Worm (Caenorhabditis elegans) whole organism, L4 larva: ENCODE measurements around the gene C17C3.9.

Experiments used
- D1046.2 ChIP-seq: fragments of 200-800 bp; sonication (Bioruptor generic); IDR thresholded peaks from 2 replicates; pipeline ENCODE4 v1.3.6; 2022; ENCODE audit warnings: missing genetic modification characterization, missing compliant biosample characterization
- F10B5.3 ChIP-seq: sonication (generic microtip); optimal IDR thresholded peaks from 2 replicates; lab custom pipeline; 2016; ENCODE audit warnings: mild to moderate bottlenecking, missing genetic modification characterization, missing compliant biosample characterization
- F26F4.8 ChIP-seq: fragments of 200-800 bp; sonication (Bioruptor generic); conservative IDR thresholded peaks from 2 replicates; pipeline ENCODE4 v1.3.6; 2022; ENCODE audit warnings: missing genetic modification characterization, missing compliant biosample characterization
- F49E8.2 ChIP-seq: sonication (generic microtip); optimal IDR thresholded peaks from 2 replicates; lab custom pipeline; 2016; ENCODE audit warnings: missing compliant biosample characterization, mild to moderate bottlenecking, missing genetic modification characterization, borderline replicate concordance
- R02D3.7 ChIP-seq: fragments of 150-350 bp; sonication (generic microtip); optimal IDR thresholded peaks from 3 replicates; lab custom pipeline; 2014; ENCODE audit warnings: missing biosample characterization, missing genetic modification characterization
- Y48G9A.11 ChIP-seq: fragments of 200-800 bp; sonication (Bioruptor generic); IDR thresholded peaks from 2 replicates; pipeline ENCODE4 v1.3.6; 2022; ENCODE audit warnings: missing genetic modification reagents, missing genetic modification characterization, missing compliant biosample characterization
- aha-1 ChIP-seq: fragments of 150-350 bp; peaks from one replicate; lab custom pipeline; 2014; ENCODE audit warnings: missing biosample characterization, missing genetic modification characterization
- attf-4 ChIP-seq: sonication (generic microtip); optimal IDR thresholded peaks from 3 replicates; lab custom pipeline; 2017; ENCODE audit warnings: missing biosample characterization, missing genetic modification characterization
- ceh-32 ChIP-seq: sonication (generic microtip); optimal IDR thresholded peaks from 2 replicates; lab custom pipeline; 2016; ENCODE audit warnings: mild to moderate bottlenecking, missing genetic modification characterization, missing compliant biosample characterization; ENCODE audit not compliant: poor library complexity
- ceh-44 ChIP-seq: fragments of 200-800 bp; sonication (Bioruptor generic); IDR thresholded peaks from 2 replicates; pipeline ENCODE4 v1.3.6; 2022; ENCODE audit warnings: missing genetic modification reagents, missing genetic modification characterization, missing compliant biosample characterization
- cey-2 ChIP-seq: sonication (generic microtip); optimal IDR thresholded peaks from 3 replicates; lab custom pipeline; 2017; ENCODE audit warnings: missing genetic modification characterization, mild to moderate bottlenecking, missing compliant biosample characterization, antibody characterized with exemption, borderline replicate concordance; ENCODE audit not compliant: insufficient read depth
- daf-12 ChIP-seq: fragments of 150-350 bp; optimal IDR thresholded peaks from 2 replicates; lab custom pipeline; 2014; ENCODE audit warnings: missing biosample characterization, missing genetic modification reagents, missing genetic modification characterization
- daf-16 ChIP-seq, 3 experiments: sonication (generic microtip); optimal IDR thresholded peaks; 2 replicates each; lab custom pipeline; 2016 to 2017; ENCODE audit warnings: missing genetic modification characterization in 3 of 3, missing genetic modification reagents in 3 of 3, mild to moderate bottlenecking in 2 of 3, missing compliant biosample characterization in 2 of 3, missing biosample characterization in 1 of 3, moderate library complexity in 1 of 3
- daf-19 ChIP-seq: fragments of 200-800 bp; sonication (Bioruptor generic); conservative IDR thresholded peaks from 2 replicates; pipeline ENCODE4 v1.3.6; 2022; ENCODE audit warnings: missing genetic modification characterization, missing compliant biosample characterization
- daf-8 ChIP-seq: fragments of 200-800 bp; sonication (Bioruptor generic); IDR thresholded peaks from 2 replicates; pipeline ENCODE4 v1.3.6; 2022; ENCODE audit warnings: missing genetic modification characterization, missing compliant biosample characterization
- dmd-6 ChIP-seq: fragments of 200-800 bp; sonication (Bioruptor generic); IDR thresholded peaks from 2 replicates; pipeline ENCODE4 v1.3.6; 2022; ENCODE audit warnings: missing genetic modification reagents, missing genetic modification characterization, missing compliant biosample characterization
- dve-1 ChIP-seq: sonication (generic microtip); optimal IDR thresholded peaks from 2 replicates; lab custom pipeline; 2017; ENCODE audit warnings: antibody characterized with exemption, mild to moderate bottlenecking, missing genetic modification characterization, missing compliant biosample characterization; ENCODE audit not compliant: insufficient read depth
- egl-43 ChIP-seq: fragments of 200-800 bp; sonication (Bioruptor generic); IDR thresholded peaks from 2 replicates; pipeline ENCODE4 v1.3.6; 2022; ENCODE audit warnings: missing genetic modification reagents, missing genetic modification characterization, missing compliant biosample characterization
- fos-1 ChIP-seq: fragments of 150-350 bp; optimal IDR thresholded peaks from 2 replicates; lab custom pipeline; 2014; ENCODE audit warnings: missing biosample characterization, missing genetic modification characterization
- gei-8 ChIP-seq: fragments of 200-800 bp; sonication (Bioruptor generic); optimal IDR thresholded peaks from 2 replicates; lab custom pipeline; 2018; ENCODE audit warnings: mild to moderate bottlenecking, missing genetic modification characterization, missing compliant biosample characterization
- hlh-30 ChIP-seq: sonication (generic microtip); optimal IDR thresholded peaks from 2 replicates; lab custom pipeline; 2017; ENCODE audit warnings: antibody characterized with exemption, mild to moderate bottlenecking, missing genetic modification characterization, missing compliant biosample characterization; ENCODE audit not compliant: insufficient read depth
- lin-1 ChIP-seq: fragments of 200-800 bp; sonication (Bioruptor generic); IDR thresholded peaks from 2 replicates; pipeline ENCODE4 v1.3.6; 2022; ENCODE audit warnings: missing genetic modification reagents, missing genetic modification characterization, missing compliant biosample characterization
- lin-13 ChIP-seq: fragments of 150-350 bp; optimal IDR thresholded peaks from 2 replicates; lab custom pipeline; 2014; ENCODE audit warnings: missing biosample characterization, missing genetic modification reagents, missing genetic modification characterization
- madf-5 ChIP-seq, 2 experiments: fragments of 200-800 bp; sonication (Bioruptor generic); IDR thresholded peaks; 2 replicates each; pipeline ENCODE4 v1.3.6; 2022; ENCODE audit warnings: missing compliant biosample characterization in 2 of 2, missing genetic modification characterization in 2 of 2
- mdl-1 ChIP-seq, 2 experiments: fragments of 150-350 bp in 1 of 2; sonication (generic microtip) in 1 of 2; optimal IDR thresholded peaks; 2 replicates each; lab custom pipeline; 2014 to 2017; ENCODE audit warnings: missing biosample characterization in 2 of 2, missing genetic modification characterization in 2 of 2
- mdt-29 ChIP-seq: fragments of 200-800 bp; sonication (Bioruptor generic); IDR thresholded peaks from 2 replicates; pipeline ENCODE4 v1.3.6; 2022; ENCODE audit warnings: missing genetic modification reagents, missing genetic modification characterization, missing compliant biosample characterization
- mxl-2 ChIP-seq: fragments of 200-800 bp; sonication (Bioruptor generic); conservative IDR thresholded peaks from 2 replicates; pipeline ENCODE4 v1.3.6; 2022; ENCODE audit warnings: missing genetic modification reagents, missing genetic modification characterization, missing compliant biosample characterization
- mxl-3 ChIP-seq: fragments of 200-800 bp; sonication (Bioruptor generic); optimal IDR thresholded peaks from 2 replicates; lab custom pipeline; 2018; ENCODE audit warnings: mild to moderate bottlenecking, missing genetic modification characterization, missing compliant biosample characterization
- nhr-10 ChIP-seq: fragments of 150-350 bp; optimal IDR thresholded peaks from 2 replicates; lab custom pipeline; 2014; ENCODE audit warnings: missing biosample characterization, missing genetic modification characterization
- nhr-11 ChIP-seq: fragments of 150-350 bp; optimal IDR thresholded peaks from 2 replicates; lab custom pipeline; 2014; ENCODE audit warnings: missing biosample characterization, missing genetic modification characterization
- nhr-111 ChIP-seq: fragments of 200-800 bp; sonication (Bioruptor generic); optimal IDR thresholded peaks from 2 replicates; lab custom pipeline; 2018; ENCODE audit warnings: mild to moderate bottlenecking, missing genetic modification characterization, missing compliant biosample characterization
- nhr-28 ChIP-seq: fragments of 150-350 bp; optimal IDR thresholded peaks from 2 replicates; lab custom pipeline; 2014; ENCODE audit warnings: missing biosample characterization, missing genetic modification characterization
- nhr-41 ChIP-seq: fragments of 200-800 bp; sonication (Bioruptor generic); IDR thresholded peaks from 2 replicates; pipeline ENCODE4 v1.3.6; 2022; ENCODE audit warnings: missing genetic modification reagents, missing genetic modification characterization, missing compliant biosample characterization
- nhr-48 ChIP-seq: sonication (generic microtip); optimal IDR thresholded peaks from 2 replicates; lab custom pipeline; 2016; ENCODE audit warnings: mild to moderate bottlenecking, missing genetic modification characterization, missing compliant biosample characterization
- pha-4 ChIP-seq, 2 experiments: fragments of 150-350 bp in 1 of 2; fragments of 200-800 bp in 1 of 2; sonication (Bioruptor generic) in 1 of 2; IDR thresholded peaks in 1 of 2; optimal IDR thresholded peaks in 1 of 2; 2 replicates each; pipeline versions ENCODE4 v1.3.6 to Lab custom; 2014 to 2022; ENCODE audit warnings: missing genetic modification characterization in 2 of 2, missing genetic modification reagents in 2 of 2, missing biosample characterization in 1 of 2, missing compliant biosample characterization in 1 of 2
- pqm-1 ChIP-seq: sonication (generic microtip); optimal IDR thresholded peaks from 2 replicates; lab custom pipeline; 2017; ENCODE audit warnings: missing biosample characterization, missing genetic modification characterization
- set-16 ChIP-seq: fragments of 200-800 bp; sonication (Bioruptor generic); IDR thresholded peaks from 2 replicates; pipeline ENCODE4 v1.3.6; 2022; ENCODE audit warnings: missing genetic modification reagents, missing genetic modification characterization, missing compliant biosample characterization
- snpc-4 ChIP-seq: fragments of 150-350 bp; optimal IDR thresholded peaks from 2 replicates; lab custom pipeline; 2014; ENCODE audit warnings: missing biosample characterization, missing genetic modification characterization
- tra-1 ChIP-seq: fragments of 200-800 bp; sonication (Bioruptor generic); IDR thresholded peaks from 2 replicates; pipeline ENCODE4 v1.3.6; 2022; ENCODE audit warnings: missing genetic modification reagents, missing genetic modification characterization, missing compliant biosample characterization
- unc-130 ChIP-seq: sonication (generic microtip); optimal IDR thresholded peaks from 2 replicates; lab custom pipeline; 2016; ENCODE audit warnings: missing genetic modification reagents, missing genetic modification characterization, missing compliant biosample characterization
- vab-7 ChIP-seq: fragments of 200-800 bp; sonication (Bioruptor generic); IDR thresholded peaks from 2 replicates; pipeline ENCODE4 v1.3.6; 2022; ENCODE audit warnings: missing genetic modification reagents, missing genetic modification characterization, missing compliant biosample characterization
- zfp-3 ChIP-seq: fragments of 200-800 bp; sonication (Bioruptor generic); conservative IDR thresholded peaks from 2 replicates; pipeline ENCODE4 v1.3.6; 2022; ENCODE audit warnings: missing genetic modification reagents, missing genetic modification characterization, missing compliant biosample characterization

The C17C3.9 gene

ce11 chrII:5517643-5518042, 14.4 kb downstream of the C17C3.9 start, which contains the start of gene ZK177.9:
Gene ZK177.9, minus strand, starts transcription at chrII:5517743.
- TF ChIP-seq tra-1 (GFP tag; lab: Robert Waterston, UW): no peak
- TF ChIP-seq nhr-41: no peak
- TF ChIP-seq hlh-30 (tag; lab: Kevin White, UChicago): no peak
- no peak for TF ChIP-seq nhr-11 (tag; lab: Kevin White, UChicago)
- no peak for TF ChIP-seq attf-4
- no peak for TF ChIP-seq nhr-10 (tag; lab: Kevin White, UChicago)
- TF ChIP-seq ceh-32 (tag; lab: Kevin White, UChicago): no peak
- TF ChIP-seq mdl-1 (tag; optimal IDR thresholded peaks at IDR 0.05; lab: Kevin White, UChicago): no peak
- TF ChIP-seq vab-7 (GFP tag; lab: Robert Waterston, UW): no peak
- TF ChIP-seq daf-8: no peak
- TF ChIP-seq egl-43 (GFP tag; lab: Robert Waterston, UW): no peak
- no peak for TF ChIP-seq D1046.2 (GFP tag; lab: Robert Waterston, UW)

- TF ChIP-seq pqm-1: peak; percentile 40
- no peak for TF ChIP-seq daf-12 (tag; lab: Kevin White, UChicago)
- TF ChIP-seq, all 104 proteins: peak for 1
Measured at ce11 chrII:5515542-5515941, 16.5 kb downstream of the C17C3.9 start, which contains the start of gene ZK177.3. Gene ZK177.3, plus strand, starts transcription at chrII:5515842.

- TF ChIP-seq ceh-44 (GFP tag; lab: Robert Waterston, UW) (no peak), unc-130 (no peak), lin-13 (GFP tag; lab: Kevin White, UChicago) (no peak), aha-1 (tag; lab: Kevin White, UChicago) (peak; percentile 46), F10B5.3 (tag; lab: Kevin White, UChicago) (no peak), mxl-3 (GFP tag; lab: Kevin White, UChicago) (no peak), mxl-2 (GFP tag; lab: Robert Waterston, UW) (no peak), pqm-1 (peak; percentile 40)
Measured at ce11 chrII:5514846-5515245, 17.2 kb downstream of the C17C3.9 start, which contains the start of gene sahd-1. Gene sahd-1, minus strand, starts transcription at chrII:5514945.

- TF ChIP-seq mdt-29 (GFP tag; lab: Robert Waterston, UW) (no peak), snpc-4 (tag; lab: Kevin White, UChicago) (no peak), nhr-11 (tag; lab: Kevin White, UChicago) (no peak), R02D3.7 (tag; lab: Kevin White, UChicago) (no peak), set-16 (no peak), mxl-3 (GFP tag; lab: Kevin White, UChicago) (peak; percentile 13), vab-7 (GFP tag; lab: Robert Waterston, UW) (no peak), cey-2 (no peak), daf-12 (tag; lab: Kevin White, UChicago) (no peak), F49E8.2 (no peak), F26F4.8 (GFP tag; lab: Robert Waterston, UW) (no peak), nhr-10 (tag; lab: Kevin White, UChicago) (no peak), dve-1 (peak; percentile 77), pqm-1 (peak; percentile 86), nhr-28 (peak; percentile 76), dmd-6 (peak; percentile 94), gei-8 (GFP tag; lab: Kevin White, UChicago) (no peak), Y48G9A.11 (GFP tag; lab: Robert Waterston, UW) (no peak), tra-1 (GFP tag; lab: Robert Waterston, UW) (peak; percentile 82; the same call in 1 of the 2 replicates), daf-19 (GFP tag; lab: Robert Waterston, UW) (no peak), fos-1 (tag; lab: Kevin White, UChicago) (no peak), nhr-111 (GFP tag; lab: Kevin White, UChicago) (no peak), daf-16 (GFP tag; optimal IDR thresholded peaks at IDR 0.05; lab: Kevin White, UChicago) (no peak), daf-16 (tag; optimal IDR thresholded peaks at IDR 0.05; lab: Kevin White, UChicago) (peak; percentile 44), lin-1 (GFP tag; lab: Robert Waterston, UW) (no peak), nhr-48 (no peak), pha-4 (GFP tag; IDR thresholded peaks at IDR 0.05; lab: Robert Waterston, UW) (no peak), pha-4 (tag; optimal IDR thresholded peaks at IDR 0.05; lab: Kevin White, UChicago) (no peak), madf-5 (GFP tag; IDR thresholded peaks at IDR 0.05; lab: Robert Waterston, UW) (no peak), zfp-3 (GFP tag; lab: Robert Waterston, UW) (no peak), D1046.2 (GFP tag; lab: Robert Waterston, UW) (no peak), mxl-2 (GFP tag; lab: Robert Waterston, UW) (no peak)
Measured at ce11 chrII:5512473-5513097, 19.5 kb downstream of the C17C3.9 start.
